Worm (Caenorhabditis elegans) whole organism, L3 larva: ENCODE measurements around the gene swt-3.

Source experiments
- nhr-237 ChIP-seq: fragments of 150-350 bp; optimal IDR thresholded peaks from 2 replicates; lab custom pipeline; 2014; ENCODE audit warnings: missing biosample characterization, missing genetic modification characterization
- unc-39 ChIP-seq: sonication (generic microtip); optimal IDR thresholded peaks from 4 replicates; lab custom pipeline; 2017; ENCODE audit warnings: missing biosample characterization, missing genetic modification characterization

- TF ChIP-seq unc-39 (tag; lab: Kevin White, UChicago) (no peak), nhr-237 (tag; lab: Kevin White, UChicago) (no peak)
These were observed 3.4 kb downstream of the swt-3 start for ce11 chrIV:10777076-10777475.
